Worm (Caenorhabditis elegans) whole organism, L4 larva: Measurements from ENCODE around the gene C50D2.10.

Experiments used
- ceh-28 ChIP-seq: fragments of 150-350 bp; optimal IDR thresholded peaks from 2 replicates; lab custom pipeline; 2014; ENCODE audit warnings: missing biosample characterization, missing genetic modification reagents, missing genetic modification characterization
- egl-27 ChIP-seq: sonication (generic microtip); optimal IDR thresholded peaks from 3 replicates; lab custom pipeline; 2017; ENCODE audit warnings: missing biosample characterization, missing genetic modification reagents, missing genetic modification characterization
- mdl-1 ChIP-seq, 2 experiments: fragments of 150-350 bp in 1 of 2; sonication (generic microtip) in 1 of 2; optimal IDR thresholded peaks; 2 replicates each; lab custom pipeline; 2014 to 2017; ENCODE audit warnings: missing biosample characterization in 2 of 2, missing genetic modification characterization in 2 of 2
- mdt-29 ChIP-seq: fragments of 200-800 bp; sonication (Bioruptor generic); IDR thresholded peaks from 2 replicates; pipeline ENCODE4 v1.3.6; 2022; ENCODE audit warnings: missing genetic modification reagents, missing genetic modification characterization, missing compliant biosample characterization
- vab-7 ChIP-seq: fragments of 200-800 bp; sonication (Bioruptor generic); IDR thresholded peaks from 2 replicates; pipeline ENCODE4 v1.3.6; 2022; ENCODE audit warnings: missing genetic modification reagents, missing genetic modification characterization, missing compliant biosample characterization

- TF ChIP-seq mdl-1 (tag; optimal IDR thresholded peaks at IDR 0.05; lab: Kevin White, UChicago), result no peak
- no peak for TF ChIP-seq ceh-28 (tag; lab: Kevin White, UChicago)
- TF ChIP-seq egl-27 (tag; lab: Kevin White, UChicago), result no peak
- no peak for TF ChIP-seq mdt-29 (GFP tag; lab: Robert Waterston, UW)
- no peak for TF ChIP-seq vab-7
Measured at ce11 chrII:76662-77061, 22.3 kb upstream of the C50D2.10 start.
